Fruit fly (Drosophila melanogaster) whole organism, wandering third instar larva: ENCODE data around the gene CG2694.

Experiments used
- Dif ChIP-seq: fragments of 200-275, 200-300 bp; sonication (Bioruptor generic); optimal IDR thresholded peaks from 2 replicates; lab custom pipeline; 2018; ENCODE audit warnings: missing biosample characterization, missing genetic modification characterization; ENCODE audit not compliant: partially characterized antibody
- OdsH ChIP-seq: fragments of 200-800 bp; sonication (Bioruptor generic); optimal IDR thresholded peaks from 2 replicates; lab custom pipeline; 2016; ENCODE audit warnings: missing biosample characterization, mild to moderate bottlenecking, missing genetic modification characterization
- jim ChIP-seq: fragments of 175-275, 200-325 bp; sonication (Bioruptor generic); optimal IDR thresholded peaks from 2 replicates; lab custom pipeline; 2016; ENCODE audit warnings: missing biosample characterization, mild to moderate bottlenecking, missing genetic modification characterization
- lola ChIP-seq: fragments of >200 bp; optimal IDR thresholded peaks from 2 replicates; lab custom pipeline; 2017; ENCODE audit warnings: missing biosample characterization, missing genetic modification characterization
- rgr ChIP-seq: fragments of 200-800 bp; sonication (Bioruptor generic); optimal IDR thresholded peaks from 3 replicates; lab custom pipeline; 2016; ENCODE audit warnings: missing biosample characterization, mild to moderate bottlenecking, missing genetic modification characterization

DNA sequence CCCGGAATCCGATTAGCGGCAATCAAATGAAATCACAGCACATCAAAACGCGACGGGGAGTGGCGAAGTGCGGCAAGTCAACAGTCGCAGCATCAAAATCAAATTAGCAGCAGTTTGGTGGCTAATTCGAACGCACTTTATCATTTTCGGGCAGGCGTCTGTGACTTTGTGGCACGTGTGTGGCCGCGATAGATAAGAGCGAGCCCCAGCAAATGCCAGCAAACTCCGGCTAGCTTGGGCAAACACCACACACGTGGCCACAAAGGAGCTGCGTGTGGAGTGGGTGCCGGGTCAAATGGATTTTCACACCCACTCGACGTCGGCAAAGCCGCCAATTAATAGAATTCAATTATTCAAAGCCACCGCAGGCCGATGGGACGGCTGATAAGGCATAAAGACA is 30.0 kb upstream of the CG2694 start:
- TF ChIP-seq OdsH (GFP tag; lab: Kevin White, UChicago) (no peak), lola (GFP tag; lab: Kevin White, UChicago) (no peak), jim (no peak), Dif (GFP tag; lab: Kevin White, UChicago) (no peak), rgr (GFP tag; lab: Kevin White, UChicago) (no peak)
